Worm (Caenorhabditis elegans) whole organism, L4 larva: ENCODE results near the gene F32D8.5.

ENCODE experiments used
- F10B5.3 ChIP-seq: sonication (generic microtip); optimal IDR thresholded peaks from 2 replicates; lab custom pipeline; 2016; ENCODE audit warnings: mild to moderate bottlenecking, missing genetic modification characterization, missing compliant biosample characterization
- F37D6.2 ChIP-seq: sonication (generic microtip); optimal IDR thresholded peaks from 2 replicates; lab custom pipeline; 2016; ENCODE audit warnings: mild to moderate bottlenecking, missing genetic modification characterization, missing compliant biosample characterization
- F49E8.2 ChIP-seq: sonication (generic microtip); optimal IDR thresholded peaks from 2 replicates; lab custom pipeline; 2016; ENCODE audit warnings: missing compliant biosample characterization, mild to moderate bottlenecking, missing genetic modification characterization, borderline replicate concordance
- Y5F2A.4 ChIP-seq: fragments of 200-800 bp; sonication (Bioruptor generic); optimal IDR thresholded peaks from 2 replicates; lab custom pipeline; 2018; ENCODE audit warnings: mild to moderate bottlenecking, missing genetic modification characterization, missing compliant biosample characterization
- ZK337.2 ChIP-seq: fragments of 200-800 bp; sonication (Bioruptor generic); IDR thresholded peaks from 2 replicates; pipeline ENCODE4 v1.3.6; 2022; ENCODE audit warnings: missing genetic modification reagents, missing genetic modification characterization, missing compliant biosample characterization
- aha-1 ChIP-seq: fragments of 150-350 bp; peaks from one replicate; lab custom pipeline; 2014; ENCODE audit warnings: missing biosample characterization, missing genetic modification characterization
- aly-2 ChIP-seq: sonication (generic microtip); optimal IDR thresholded peaks from 2 replicates; lab custom pipeline; 2018; ENCODE audit warnings: missing biosample characterization, missing genetic modification characterization
- attf-4 ChIP-seq: sonication (generic microtip); optimal IDR thresholded peaks from 3 replicates; lab custom pipeline; 2017; ENCODE audit warnings: missing biosample characterization, missing genetic modification characterization
- ceh-44 ChIP-seq: fragments of 200-800 bp; sonication (Bioruptor generic); IDR thresholded peaks from 2 replicates; pipeline ENCODE4 v1.3.6; 2022; ENCODE audit warnings: missing genetic modification reagents, missing genetic modification characterization, missing compliant biosample characterization
- ceh-62 ChIP-seq: sonication (generic microtip); optimal IDR thresholded peaks from 2 replicates; lab custom pipeline; 2017; ENCODE audit warnings: missing biosample characterization, missing genetic modification characterization
- ces-1 ChIP-seq: fragments of 150-350 bp; sonication (generic microtip); optimal IDR thresholded peaks from 4 replicates; lab custom pipeline; 2014; ENCODE audit warnings: missing biosample characterization, missing genetic modification reagents, missing genetic modification characterization
- cey-2 ChIP-seq: sonication (generic microtip); optimal IDR thresholded peaks from 3 replicates; lab custom pipeline; 2017; ENCODE audit warnings: missing genetic modification characterization, mild to moderate bottlenecking, missing compliant biosample characterization, antibody characterized with exemption, borderline replicate concordance; ENCODE audit not compliant: insufficient read depth
- daf-19 ChIP-seq: fragments of 200-800 bp; sonication (Bioruptor generic); conservative IDR thresholded peaks from 2 replicates; pipeline ENCODE4 v1.3.6; 2022; ENCODE audit warnings: missing genetic modification characterization, missing compliant biosample characterization
- dmd-8 ChIP-seq: fragments of 200-800 bp; sonication (Bioruptor generic); IDR thresholded peaks from 2 replicates; pipeline ENCODE4 v1.3.6; 2022; ENCODE audit warnings: missing genetic modification characterization, missing compliant biosample characterization
- dmd-9 ChIP-seq: fragments of 200-800 bp; sonication (Bioruptor generic); IDR thresholded peaks from 2 replicates; pipeline ENCODE4 v1.3.6; 2022; ENCODE audit warnings: missing genetic modification reagents, missing genetic modification characterization, missing compliant biosample characterization
- dpl-1 ChIP-seq: fragments of 150-350 bp; optimal IDR thresholded peaks from 2 replicates; lab custom pipeline; 2014; ENCODE audit warnings: missing biosample characterization, missing genetic modification reagents, missing genetic modification characterization
- duxl-1 ChIP-seq: sonication (generic microtip); optimal IDR thresholded peaks from 2 replicates; lab custom pipeline; 2016; ENCODE audit warnings: mild to moderate bottlenecking, missing genetic modification characterization, moderate library complexity, missing compliant biosample characterization; ENCODE audit not compliant: poor library complexity
- dve-1 ChIP-seq: sonication (generic microtip); optimal IDR thresholded peaks from 2 replicates; lab custom pipeline; 2017; ENCODE audit warnings: antibody characterized with exemption, mild to moderate bottlenecking, missing genetic modification characterization, missing compliant biosample characterization; ENCODE audit not compliant: insufficient read depth
- egl-43 ChIP-seq: fragments of 200-800 bp; sonication (Bioruptor generic); IDR thresholded peaks from 2 replicates; pipeline ENCODE4 v1.3.6; 2022; ENCODE audit warnings: missing genetic modification reagents, missing genetic modification characterization, missing compliant biosample characterization
- fkh-10 ChIP-seq: fragments of 150-350 bp; optimal IDR thresholded peaks from 2 replicates; lab custom pipeline; 2014; ENCODE audit warnings: missing biosample characterization, missing genetic modification reagents, missing genetic modification characterization
- fos-1 ChIP-seq: fragments of 150-350 bp; optimal IDR thresholded peaks from 2 replicates; lab custom pipeline; 2014; ENCODE audit warnings: missing biosample characterization, missing genetic modification characterization
- hif-1 ChIP-seq, 2 experiments: sonication (generic microtip); optimal IDR thresholded peaks; 2 replicates each; lab custom pipeline; 2016 to 2017; ENCODE audit warnings: missing compliant biosample characterization in 2 of 2, missing genetic modification characterization in 2 of 2, missing genetic modification reagents in 2 of 2, missing genotype in 2 of 2, mild to moderate bottlenecking in 1 of 2
- hlh-11 ChIP-seq: fragments of 200-800 bp; sonication (Bioruptor generic); optimal IDR thresholded peaks from 2 replicates; lab custom pipeline; 2018; ENCODE audit warnings: mild to moderate bottlenecking, missing genetic modification characterization, missing compliant biosample characterization
- hlh-30 ChIP-seq: sonication (generic microtip); optimal IDR thresholded peaks from 2 replicates; lab custom pipeline; 2017; ENCODE audit warnings: antibody characterized with exemption, mild to moderate bottlenecking, missing genetic modification characterization, missing compliant biosample characterization; ENCODE audit not compliant: insufficient read depth
- hmg-1.1 ChIP-seq: fragments of 200-800 bp; sonication (Bioruptor generic); IDR thresholded peaks from 2 replicates; pipeline ENCODE4 v1.3.6; 2022; ENCODE audit warnings: missing genetic modification reagents, missing genetic modification characterization, missing compliant biosample characterization
- lin-15B ChIP-seq: fragments of 150-350 bp; sonication (generic microtip); optimal IDR thresholded peaks from 3 replicates; lab custom pipeline; 2014; ENCODE audit warnings: missing biosample characterization, missing genetic modification characterization
- lin-29 ChIP-seq: fragments of 200-800 bp; sonication (Bioruptor generic); IDR thresholded peaks from 2 replicates; pipeline ENCODE4 v1.3.6; 2022; ENCODE audit warnings: missing genetic modification reagents, missing genetic modification characterization, missing compliant biosample characterization
- lin-38 ChIP-seq: fragments of 200-800 bp; sonication (Bioruptor generic); IDR thresholded peaks from 2 replicates; pipeline ENCODE4 v1.3.6; 2022; ENCODE audit warnings: missing genetic modification reagents, missing genetic modification characterization, missing compliant biosample characterization
- lsy-2 ChIP-seq, 2 experiments: fragments of 150-350 bp in 1 of 2; sonication (generic microtip) in 1 of 2; optimal IDR thresholded peaks; 2 replicates each; lab custom pipeline; 2014 to 2017; ENCODE audit warnings: missing biosample characterization in 2 of 2, missing genetic modification characterization in 2 of 2
- mdl-1 ChIP-seq, 2 experiments: fragments of 150-350 bp in 1 of 2; sonication (generic microtip) in 1 of 2; optimal IDR thresholded peaks; 2 replicates each; lab custom pipeline; 2014 to 2017; ENCODE audit warnings: missing biosample characterization in 2 of 2, missing genetic modification characterization in 2 of 2
- mes-2 ChIP-seq: sonication (generic microtip); optimal IDR thresholded peaks from 2 replicates; lab custom pipeline; 2016; ENCODE audit warnings: missing genotype, mild to moderate bottlenecking, missing genetic modification characterization, missing compliant biosample characterization; ENCODE audit not compliant: poor library complexity, severe bottlenecking
- mxl-2 ChIP-seq: fragments of 200-800 bp; sonication (Bioruptor generic); conservative IDR thresholded peaks from 2 replicates; pipeline ENCODE4 v1.3.6; 2022; ENCODE audit warnings: missing genetic modification reagents, missing genetic modification characterization, missing compliant biosample characterization
- nhr-10 ChIP-seq: fragments of 150-350 bp; optimal IDR thresholded peaks from 2 replicates; lab custom pipeline; 2014; ENCODE audit warnings: missing biosample characterization, missing genetic modification characterization
- nhr-11 ChIP-seq: fragments of 150-350 bp; optimal IDR thresholded peaks from 2 replicates; lab custom pipeline; 2014; ENCODE audit warnings: missing biosample characterization, missing genetic modification characterization
- nhr-237 ChIP-seq: sonication (generic microtip); optimal IDR thresholded peaks from 2 replicates; lab custom pipeline; 2017; ENCODE audit warnings: missing biosample characterization, missing genetic modification characterization
- nhr-25 ChIP-seq: sonication (generic microtip); optimal IDR thresholded peaks from 2 replicates; lab custom pipeline; 2017; ENCODE audit warnings: missing genetic modification characterization, mild to moderate bottlenecking, missing compliant biosample characterization, antibody characterized with exemption, moderate library complexity, borderline replicate concordance; ENCODE audit not compliant: insufficient read depth
- nhr-48 ChIP-seq: sonication (generic microtip); optimal IDR thresholded peaks from 2 replicates; lab custom pipeline; 2016; ENCODE audit warnings: mild to moderate bottlenecking, missing genetic modification characterization, missing compliant biosample characterization
- rbr-2 ChIP-seq: sonication (generic microtip); optimal IDR thresholded peaks from 2 replicates; lab custom pipeline; 2016; ENCODE audit warnings: missing genotype, missing genetic modification characterization, missing compliant biosample characterization
- sdz-12 ChIP-seq: fragments of 200-800 bp; sonication (Bioruptor generic); optimal IDR thresholded peaks from 2 replicates; lab custom pipeline; 2018; ENCODE audit warnings: mild to moderate bottlenecking, missing genetic modification characterization, missing compliant biosample characterization
- set-16 ChIP-seq: fragments of 200-800 bp; sonication (Bioruptor generic); IDR thresholded peaks from 2 replicates; pipeline ENCODE4 v1.3.6; 2022; ENCODE audit warnings: missing genetic modification reagents, missing genetic modification characterization, missing compliant biosample characterization
- tag-97 ChIP-seq: fragments of 200-800 bp; sonication (Bioruptor generic); IDR thresholded peaks from 2 replicates; pipeline ENCODE4 v1.3.6; 2022; ENCODE audit warnings: missing genetic modification characterization, missing compliant biosample characterization
- tra-1 ChIP-seq: fragments of 200-800 bp; sonication (Bioruptor generic); IDR thresholded peaks from 2 replicates; pipeline ENCODE4 v1.3.6; 2022; ENCODE audit warnings: missing genetic modification reagents, missing genetic modification characterization, missing compliant biosample characterization
- unc-130 ChIP-seq: sonication (generic microtip); optimal IDR thresholded peaks from 2 replicates; lab custom pipeline; 2016; ENCODE audit warnings: missing genetic modification reagents, missing genetic modification characterization, missing compliant biosample characterization
- unc-39 ChIP-seq: sonication (generic microtip); optimal IDR thresholded peaks from 2 replicates; lab custom pipeline; 2017; ENCODE audit warnings: missing biosample characterization, missing genetic modification characterization
- unc-62 ChIP-seq, 3 experiments: fragments of 150-350 bp in 1 of 3; sonication (generic microtip); optimal IDR thresholded peaks in 2 of 3; peaks in 1 of 3; 1 replicate in 1 of 3; 2 replicates in 2 of 3; lab custom pipeline; 2014 to 2017; ENCODE audit warnings: missing biosample characterization in 3 of 3, missing genetic modification characterization in 3 of 3, missing genetic modification reagents in 3 of 3, missing genotype in 1 of 3
- vab-7 ChIP-seq: fragments of 200-800 bp; sonication (Bioruptor generic); IDR thresholded peaks from 2 replicates; pipeline ENCODE4 v1.3.6; 2022; ENCODE audit warnings: missing genetic modification reagents, missing genetic modification characterization, missing compliant biosample characterization
- zag-1 ChIP-seq: fragments of 150-350 bp; optimal IDR thresholded peaks from 2 replicates; lab custom pipeline; 2014; ENCODE audit warnings: missing biosample characterization, missing genetic modification characterization
- zfp-3 ChIP-seq: fragments of 200-800 bp; sonication (Bioruptor generic); conservative IDR thresholded peaks from 2 replicates; pipeline ENCODE4 v1.3.6; 2022; ENCODE audit warnings: missing genetic modification reagents, missing genetic modification characterization, missing compliant biosample characterization

F32D8.5 gene

ce11 chrV:10858340-10858739 is 36.3 kb upstream of the F32D8.5 start:
- TF ChIP-seq duxl-1 (tag; lab: Kevin White, UChicago) (peak; percentile 49), mes-2 (tag; lab: Kevin White, UChicago) (peak; percentile 51), mxl-2 (no peak), nhr-10 (tag; lab: Kevin White, UChicago) (no peak), cey-2 (tag; lab: Kevin White, UChicago) (peak; percentile 7), daf-19 (GFP tag; lab: Robert Waterston, UW) (no peak), hlh-30 (peak; percentile 84), nhr-25 (tag; lab: Kevin White, UChicago) (no peak), attf-4 (tag; lab: Kevin White, UChicago) (no peak), lin-29 (GFP tag; lab: Robert Waterston, UW) (0 out of 2 replicates have a peak, but pooled peaks have one; percentile 12), nhr-48 (tag; lab: Kevin White, UChicago) (peak; percentile 79), unc-130 (GFP tag; lab: Kevin White, UChicago) (no peak), lin-15B (tag; lab: Kevin White, UChicago) (no peak), mdl-1 (tag; optimal IDR thresholded peaks at IDR 0.05; lab: Kevin White, UChicago) (peak; percentile 53 to 82), zfp-3 (GFP tag; lab: Robert Waterston, UW) (0 out of 2 replicates have a peak, but pooled peaks have one; percentile 39), F49E8.2 (tag; lab: Kevin White, UChicago) (no peak), set-16 (GFP tag; lab: Robert Waterston, UW) (peak; percentile 74), Y5F2A.4 (GFP tag; lab: Kevin White, UChicago) (no peak), lsy-2 (tag; optimal IDR thresholded peaks at IDR 0.05; lab: Kevin White, UChicago) (peak; percentile 59 to 67), fkh-10 (peak; percentile 45), nhr-237 (no peak), dmd-8 (no peak), F37D6.2 (tag; lab: Kevin White, UChicago) (peak; percentile 54), hlh-11 (peak; percentile 92), vab-7 (GFP tag; lab: Robert Waterston, UW) (peak; percentile 44), hmg-1.1 (peak; percentile 70; the same call in 1 of the 2 replicates), unc-39 (tag; lab: Kevin White, UChicago) (no peak), aha-1 (peak; percentile 96), aly-2 (tag; lab: Kevin White, UChicago) (no peak), dmd-9 (GFP tag; lab: Robert Waterston, UW) (0 out of 2 replicates have a peak, but pooled peaks have one; percentile 13), zag-1 (tag; lab: Kevin White, UChicago) (peak; percentile 66), nhr-11 (peak; percentile 74), lin-38 (peak; percentile 14; the same call in 1 of the 2 replicates), hif-1 (tag; optimal IDR thresholded peaks at IDR 0.05; lab: Kevin White, UChicago) (peak in 1 of 2 experiments; percentile 63), dpl-1 (GFP tag; lab: Kevin White, UChicago) (peak; percentile 10), fos-1 (tag; lab: Kevin White, UChicago) (peak; percentile 30), F10B5.3 (tag; lab: Kevin White, UChicago) (no peak), tra-1 (peak; percentile 81), ceh-62 (no peak), ces-1 (GFP tag; lab: Kevin White, UChicago) (no peak), tag-97 (no peak), ZK337.2 (GFP tag; lab: Robert Waterston, UW) (no peak), dve-1 (tag; lab: Kevin White, UChicago) (peak; percentile 34), unc-62 (GFP tag; optimal IDR thresholded peaks at IDR 0.05 in 1 of 2; lab: Kevin White, UChicago) (peak in 1 of 2 experiments; percentile 99), unc-62 (tag; optimal IDR thresholded peaks at IDR 0.05; lab: Kevin White, UChicago) (no peak), sdz-12 (GFP tag; lab: Kevin White, UChicago) (peak; percentile 36), ceh-44 (GFP tag; lab: Robert Waterston, UW) (no peak), rbr-2 (peak; percentile 70), egl-43 (GFP tag; lab: Robert Waterston, UW) (peak; percentile 46; the same call in 1 of the 2 replicates)
